Fruit fly (Drosophila melanogaster): ENCODE results near the gene Spn77Bc.

The Spn77Bc gene

DNA sequence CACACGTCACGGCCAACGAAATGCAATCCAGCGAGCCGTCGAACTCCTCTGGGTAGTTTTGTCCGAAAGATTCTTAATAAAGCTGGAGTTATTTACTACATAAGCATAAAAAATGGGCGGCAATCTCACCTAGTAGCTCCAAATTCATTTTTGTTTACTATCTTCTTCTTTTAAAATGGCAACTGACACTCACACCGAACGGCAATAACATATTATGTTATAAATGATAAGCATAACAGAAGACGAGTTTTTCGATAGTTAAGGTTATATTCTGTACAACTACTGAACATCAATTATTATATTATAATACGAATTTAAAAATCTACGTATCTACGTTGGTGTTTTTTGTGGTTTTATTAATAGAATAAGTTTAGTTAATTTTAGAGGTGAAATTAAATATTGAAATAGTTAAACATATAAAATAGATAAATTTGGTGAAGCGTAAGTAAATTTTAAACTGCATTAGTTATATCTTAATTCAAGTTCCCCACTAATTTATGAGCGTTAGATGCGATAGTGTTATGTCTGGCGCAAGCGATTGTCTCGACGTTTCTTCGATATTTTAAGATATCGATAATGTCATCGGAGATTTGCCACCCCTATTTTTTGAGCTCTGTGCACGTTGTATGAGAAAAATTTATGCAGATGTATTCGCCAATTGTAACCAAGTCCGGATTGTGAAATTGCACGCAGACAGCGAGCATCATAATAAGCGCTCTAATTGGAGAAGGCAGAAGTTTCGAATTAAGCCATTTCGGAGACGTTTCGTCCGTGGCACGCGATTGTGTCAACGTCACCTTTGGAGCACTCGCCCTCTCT lies 5.5 kb downstream of the Spn77Bc start, which contains the start of the genes Rbbp5 and eRF1 (continued):
- TF ChIP-seq CG4328 (GFP tag; optimal IDR thresholded peaks at IDR 0.05) (peak; percentile 10), CG14965 (GFP tag; optimal IDR thresholded peaks at IDR 0.05; ENCODE audit: borderline replicate concordance) (no peak), Dbx (GFP tag; IDR thresholded peaks at IDR 0.05) (peak; percentile 93), CG9727 (GFP tag; optimal IDR thresholded peaks at IDR 0.05) (peak; percentile 77), repo (GFP tag; optimal IDR thresholded peaks at IDR 0.05) (no peak), B-H1 (GFP tag; IDR thresholded peaks at IDR 0.05) (peak; percentile 63; the same call in 2 of the 3 replicates), HLH54F (GFP tag; optimal IDR thresholded peaks at IDR 0.05) (peak; percentile 75), ac (GFP tag; optimal IDR thresholded peaks at IDR 0.05) (no peak), CG9609 (GFP tag; optimal IDR thresholded peaks at IDR 0.05) (peak; percentile 55), odd (GFP tag; optimal IDR thresholded peaks at IDR 0.05) (no peak), CoRest (tag; optimal IDR thresholded peaks at IDR 0.05) (peak; percentile 88), CG32772 (GFP tag; IDR thresholded peaks at IDR 0.05) (peak; percentile 84), maf-S (GFP tag; optimal IDR thresholded peaks at IDR 0.05) (peak; percentile 59), da (GFP tag; optimal IDR thresholded peaks at IDR 0.05) (no peak), fd3F (GFP tag; optimal IDR thresholded peaks at IDR 0.05) (peak; percentile 57), cwo (GFP tag; optimal IDR thresholded peaks at IDR 0.05) (peak; percentile 33), CG1602 (GFP tag; optimal IDR thresholded peaks at IDR 0.05) (peak; percentile 57), CG16779 (GFP tag; IDR thresholded peaks at IDR 0.05) (no peak), dati (GFP tag; IDR thresholded peaks at IDR 0.05) (no peak), wor (GFP tag; IDR thresholded peaks at IDR 0.05) (peak; percentile 47), CG15696 (tag; optimal IDR thresholded peaks at IDR 0.05) (peak; percentile 80), CG30020 (tag; optimal IDR thresholded peaks at IDR 0.05) (peak; percentile 74), CG11093 (GFP tag; IDR thresholded peaks at IDR 0.05) (peak; percentile 59; the same call in 1 of the 3 replicates), Chrac-16 (GFP tag; optimal IDR thresholded peaks at IDR 0.05) (peak; percentile 82), CG10654 (GFP tag; optimal IDR thresholded peaks at IDR 0.05) (peak; percentile 73), CG34422 (GFP tag; IDR thresholded peaks at IDR 0.05) (peak; percentile 87), CG9876 (GFP tag; optimal IDR thresholded peaks at IDR 0.05) (peak; percentile 38), otp (GFP tag; IDR thresholded peaks at IDR 0.05) (peak; percentile 66; the same call in 2 of the 3 replicates), CG4360 (GFP tag; IDR thresholded peaks at IDR 0.05) (no peak), croc (GFP tag; conservative IDR thresholded peaks at IDR 0.05) (peak; percentile 27; the same call in 1 of the 3 replicates), CG17829 (tag; optimal IDR thresholded peaks at IDR 0.05) (peak; percentile 79), CG17802 (tag; optimal IDR thresholded peaks at IDR 0.05) (peak; percentile 50), CG1024 (GFP tag; IDR thresholded peaks at IDR 0.05) (peak; percentile 42; the same call in 1 of the 2 replicates), CG8388 (GFP tag; optimal IDR thresholded peaks at IDR 0.05) (peak; percentile 72), Sry-β (GFP tag; optimal IDR thresholded peaks at IDR 0.05) (no peak), CG4424 (GFP tag; optimal IDR thresholded peaks at IDR 0.05) (peak; percentile 77), eyg (GFP tag; optimal IDR thresholded peaks at IDR 0.05) (no peak), CG7839 (tag; optimal IDR thresholded peaks at IDR 0.05) (no peak), tio (GFP tag; optimal IDR thresholded peaks at IDR 0.05) (no peak), CG15011 (GFP tag; optimal IDR thresholded peaks at IDR 0.05) (no peak), CG17385 (GFP tag; optimal IDR thresholded peaks at IDR 0.05) (peak; percentile 95), CG42726 (GFP tag; IDR thresholded peaks at IDR 0.05; ENCODE audit: partially characterized antibody) (peak; percentile 93), Sox100B (GFP tag; optimal IDR thresholded peaks at IDR 0.05) (no peak), Fer3 (tag; optimal IDR thresholded peaks at IDR 0.05) (peak; percentile 72), HLH4C (GFP tag; IDR thresholded peaks at IDR 0.05; ENCODE audit: partially characterized antibody) (peak; percentile 86), CG12942 (GFP tag; optimal IDR thresholded peaks at IDR 0.05) (peak; percentile 77), bab2 (GFP tag; optimal IDR thresholded peaks at IDR 0.05) (peak; percentile 60), E2f1 (GFP tag; IDR thresholded peaks at IDR 0.05) (peak; percentile 76), Antp (GFP tag; optimal IDR thresholded peaks at IDR 0.05) (peak; percentile 53)
